Fruit fly (Drosophila melanogaster): ENCODE measurements around the gene Cbp80.

Gene Cbp80

dm6 chrX:4609737-4610136, 40.1 kb upstream of the Cbp80 start (continued):
- TF ChIP-seq chif (GFP tag; optimal IDR thresholded peaks at IDR 0.05): peak in 1 of 2 experiments; percentile 19
- TF ChIP-seq phol (tag; optimal IDR thresholded peaks at IDR 0.05): no peak
- peak; percentile 29 for TF ChIP-seq CG2875 (GFP tag; optimal IDR thresholded peaks at IDR 0.05)
- no peak for TF ChIP-seq CG2129 (GFP tag; IDR thresholded peaks at IDR 0.05; ENCODE audit: partially characterized antibody)
- no peak for TF ChIP-seq Doc2 (GFP tag; IDR thresholded peaks at IDR 0.05)
- no peak for TF ChIP-seq Hey (tag; optimal IDR thresholded peaks at IDR 0.05)
- TF ChIP-seq repo (GFP tag; optimal IDR thresholded peaks at IDR 0.05): no peak
- no peak for TF ChIP-seq B-H2 (GFP tag; optimal IDR thresholded peaks at IDR 0.05)
- peak; percentile 87 for TF ChIP-seq sens (GFP tag)
- TF ChIP-seq caup (GFP tag; optimal IDR thresholded peaks at IDR 0.05; ENCODE audit: severe bottlenecking): no peak
- TF ChIP-seq CG14667 (GFP tag; IDR thresholded peaks at IDR 0.05): no peak
- TF ChIP-seq pho (GFP tag; optimal IDR thresholded peaks at IDR 0.05): no peak
- TF ChIP-seq danr (GFP tag; IDR thresholded peaks at IDR 0.05): no peak
- TF ChIP-seq hbn (GFP tag; IDR thresholded peaks at IDR 0.05; ENCODE audit: partially characterized antibody): no peak
- TF ChIP-seq lov (optimal IDR thresholded peaks at IDR 0.05): no peak
- TF ChIP-seq lov (GFP tag; IDR thresholded peaks at IDR 0.05): 0 out of 3 replicates have a peak, but pooled peaks have one; percentile 6
- peak; percentile 44 for TF ChIP-seq CG14710 (tag; optimal IDR thresholded peaks at IDR 0.05)
- TF ChIP-seq H2.0 (GFP tag; IDR thresholded peaks at IDR 0.05): no peak; the same call in 1 of the 2 replicates
- peak; percentile 46 for TF ChIP-seq Sox100B (GFP tag; optimal IDR thresholded peaks at IDR 0.05)
- no peak for TF ChIP-seq CG5180 (GFP tag; optimal IDR thresholded peaks at IDR 0.05)
- TF ChIP-seq CG6689 (GFP tag; IDR thresholded peaks at IDR 0.05): no peak
- peak; percentile 56 for TF ChIP-seq CG2202 (tag; optimal IDR thresholded peaks at IDR 0.05)
- peak; percentile 18 for TF ChIP-seq YL-1 (GFP tag; optimal IDR thresholded peaks at IDR 0.05)
- TF ChIP-seq CG7271 (tag; optimal IDR thresholded peaks at IDR 0.05): no peak
- TF ChIP-seq CG10147 (GFP tag; optimal IDR thresholded peaks at IDR 0.05): no peak
- TF ChIP-seq z (GFP tag; IDR thresholded peaks at IDR 0.05): no peak
- TF ChIP-seq vvl (GFP tag; IDR thresholded peaks at IDR 0.05): 0 out of 2 replicates have a peak, but pooled peaks have one; percentile 9
- no peak for TF ChIP-seq NC2β (GFP tag; optimal IDR thresholded peaks at IDR 0.05)
- TF ChIP-seq HHEX (GFP tag; optimal IDR thresholded peaks at IDR 0.05): peak; percentile 0
- TF ChIP-seq Poxn (GFP tag; IDR thresholded peaks at IDR 0.05): no peak
- TF ChIP-seq CG12391 (tag; optimal IDR thresholded peaks at IDR 0.05): peak; percentile 15
- peak; percentile 73 for TF ChIP-seq Med (GFP tag)
- no peak for TF ChIP-seq CG8944 (GFP tag; optimal IDR thresholded peaks at IDR 0.05)
- TF ChIP-seq abd-A (tag; optimal IDR thresholded peaks at IDR 0.05): no peak
- peak; percentile 11 for TF ChIP-seq tap (tag; optimal IDR thresholded peaks at IDR 0.05)
- peak; percentile 20 for TF ChIP-seq CG12219 (GFP tag; optimal IDR thresholded peaks at IDR 0.05)
- peak in 1 of 2 experiments; percentile 51 for TF ChIP-seq bsh (GFP tag; optimal IDR thresholded peaks at IDR 0.05)
- TF ChIP-seq CG6254 (GFP tag; optimal IDR thresholded peaks at IDR 0.05): peak; percentile 4
- TF ChIP-seq CG32767 (GFP tag; IDR thresholded peaks at IDR 0.05): no peak
- no peak for TF ChIP-seq crp (GFP tag; optimal IDR thresholded peaks at IDR 0.05)
- peak; percentile 59 for TF ChIP-seq org-1 (GFP tag; optimal IDR thresholded peaks at IDR 0.05)
- TF ChIP-seq Blimp-1 (GFP tag; optimal IDR thresholded peaks at IDR 0.05): peak; percentile 39
- no peak for TF ChIP-seq MESR4 (GFP tag; optimal IDR thresholded peaks at IDR 0.05)
- TF ChIP-seq HLHmδ (GFP tag; optimal IDR thresholded peaks at IDR 0.05): peak; percentile 81
- TF ChIP-seq Nf-YA (GFP tag; IDR thresholded peaks at IDR 0.05): no peak
- peak; percentile 44 for TF ChIP-seq CG1529 (GFP tag; optimal IDR thresholded peaks at IDR 0.05)
- no peak for TF ChIP-seq row (GFP tag; IDR thresholded peaks at IDR 0.05)
- TF ChIP-seq CG18764 (GFP tag; optimal IDR thresholded peaks at IDR 0.05): no peak
- TF ChIP-seq hkb (optimal IDR thresholded peaks at IDR 0.05): no peak
- no peak for TF ChIP-seq hkb (GFP tag; IDR thresholded peaks at IDR 0.05)
- TF ChIP-seq chn (GFP tag; optimal IDR thresholded peaks at IDR 0.05): no peak
